Fruit fly (Drosophila melanogaster) whole organism, embryonic: ENCODE measurements around the gene Cdc6.

Experiments used
- CG10147 ChIP-seq: fragments of 200-800 bp; sonication (Bioruptor generic); optimal IDR thresholded peaks from 2 replicates; lab custom pipeline; 2019; ENCODE audit warnings: missing biosample characterization, mild to moderate bottlenecking, missing genetic modification characterization, moderate library complexity
- CG10654 ChIP-seq: fragments of 200-800 bp; sonication (Bioruptor generic); optimal IDR thresholded peaks from 2 replicates; lab custom pipeline; 2016; ENCODE audit warnings: missing biosample characterization, missing genetic modification characterization
- CG11456 ChIP-seq: fragments of 200-800 bp; sonication (Bioruptor generic); IDR thresholded peaks from 3 replicates; pipeline ENCODE4 v1.3.6; 2022; ENCODE audit warnings: missing biosample characterization, missing genetic modification characterization
- CG12236 ChIP-seq: fragments of 200-800 bp; sonication (Bioruptor generic); optimal IDR thresholded peaks from 2 replicates; lab custom pipeline; 2016; ENCODE audit warnings: missing biosample characterization, missing genetic modification characterization
- CG12942 ChIP-seq: fragments of 200-800 bp; sonication (Bioruptor generic); optimal IDR thresholded peaks from 3 replicates; lab custom pipeline; 2016; ENCODE audit warnings: missing biosample characterization, missing genetic modification characterization
- CG13287 ChIP-seq: fragments of 200-800 bp; sonication (Bioruptor generic); IDR thresholded peaks from 2 replicates; pipeline ENCODE4 v1.3.6; 2022; ENCODE audit warnings: missing biosample characterization, missing genetic modification characterization; ENCODE audit not compliant: partially characterized antibody
- CG13424 ChIP-seq: fragments of 200-800 bp; sonication (Bioruptor generic); optimal IDR thresholded peaks from 2 replicates; lab custom pipeline; 2019; ENCODE audit warnings: missing biosample characterization, mild to moderate bottlenecking, missing genetic modification characterization, moderate library complexity
- CG14667 ChIP-seq: fragments of 200-800 bp; sonication (Bioruptor generic); IDR thresholded peaks from 2 replicates; pipeline ENCODE4 v1.3.6; 2022; ENCODE audit warnings: missing biosample characterization, missing genetic modification characterization
- CG2678 ChIP-seq: fragments of 200-800 bp; sonication (Bioruptor generic); optimal IDR thresholded peaks from 3 replicates; lab custom pipeline; 2019; ENCODE audit warnings: missing biosample characterization, mild to moderate bottlenecking, missing genetic modification characterization, moderate library complexity
- CG2712 ChIP-seq: fragments of 200-800 bp; optimal IDR thresholded peaks from 3 replicates; lab custom pipeline; 2019; ENCODE audit warnings: missing biosample characterization, mild to moderate bottlenecking, missing genetic modification characterization, moderate library complexity
- CG32532 ChIP-seq: fragments of 200-800 bp; sonication (Bioruptor generic); IDR thresholded peaks from 2 replicates; pipeline ENCODE4 v1.3.6; 2022; ENCODE audit warnings: missing biosample characterization, missing genetic modification characterization
- CG3281 ChIP-seq: fragments of 200-800 bp; sonication (Bioruptor generic); optimal IDR thresholded peaks from 3 replicates; lab custom pipeline; 2017; ENCODE audit warnings: missing biosample characterization, mild to moderate bottlenecking, missing genetic modification characterization
- CG33213 ChIP-seq: fragments of 200-800 bp; sonication (Bioruptor generic); optimal IDR thresholded peaks from 3 replicates; lab custom pipeline; 2016; ENCODE audit warnings: missing biosample characterization, missing genetic modification characterization
- CG3726 ChIP-seq: fragments of 200-800 bp; sonication (Bioruptor generic); IDR thresholded peaks from 3 replicates; pipeline ENCODE4, ENCODE4 v1.3.6; 2022; ENCODE audit warnings: missing biosample characterization, missing genetic modification characterization
- CG4404 ChIP-seq: fragments of 200-800 bp; sonication (Bioruptor generic); IDR thresholded peaks from 2 replicates; pipeline ENCODE4 v1.3.6; 2022; ENCODE audit warnings: missing biosample characterization, missing genetic modification characterization
- CG8924 ChIP-seq: fragments of 200-800 bp; optimal IDR thresholded peaks from 3 replicates; lab custom pipeline; 2019; ENCODE audit warnings: missing biosample characterization, mild to moderate bottlenecking, missing genetic modification characterization, moderate library complexity
- CG9727 ChIP-seq: fragments of 200-800 bp; sonication (Bioruptor generic); optimal IDR thresholded peaks from 3 replicates; lab custom pipeline; 2017; ENCODE audit warnings: missing biosample characterization, mild to moderate bottlenecking, missing genetic modification characterization
- CG9932 ChIP-seq: fragments of 200-800 bp; sonication (Bioruptor generic); IDR thresholded peaks from 2 replicates; pipeline ENCODE4 v1.3.6; 2022; ENCODE audit warnings: missing biosample characterization, missing genetic modification characterization
- CrebB ChIP-seq: fragments of 200-800 bp; sonication (Bioruptor generic); optimal IDR thresholded peaks from 3 replicates; lab custom pipeline; 2018; ENCODE audit warnings: missing biosample characterization, mild to moderate bottlenecking, missing genetic modification characterization
- Drgx ChIP-seq: fragments of 200-800 bp; sonication (Bioruptor generic); IDR thresholded peaks from 2 replicates; pipeline ENCODE4 v1.3.6; 2022; ENCODE audit warnings: missing biosample characterization, missing genetic modification characterization
- Ets97D ChIP-seq: fragments of 200-800 bp; sonication (Bioruptor generic); optimal IDR thresholded peaks from 3 replicates; lab custom pipeline; 2016; ENCODE audit warnings: missing biosample characterization, missing genetic modification characterization
- Fer3 ChIP-seq: fragments of 200-800 bp; sonication (Bioruptor generic); optimal IDR thresholded peaks from 2 replicates; lab custom pipeline; 2018; ENCODE audit warnings: missing biosample characterization, mild to moderate bottlenecking, missing genetic modification characterization, moderate library complexity
- HLH3B ChIP-seq: fragments of 200-800 bp; sonication (Bioruptor generic); IDR thresholded peaks from 2 replicates; pipeline ENCODE4 v1.3.6; 2022; ENCODE audit warnings: missing biosample characterization, missing genetic modification characterization
- HLHmδ ChIP-seq: fragments of 200-800 bp; sonication (Bioruptor generic); optimal IDR thresholded peaks from 2 replicates; lab custom pipeline; 2018; ENCODE audit warnings: missing biosample characterization, mild to moderate bottlenecking, missing genetic modification characterization, moderate library complexity
- Med ChIP-seq: fragments of 200-800 bp; sonication (Bioruptor generic); peaks from one replicate; lab custom pipeline; 2016; ENCODE audit warnings: missing biosample characterization, missing genetic modification characterization, mild to moderate bottlenecking, inconsistent platforms, moderate library complexity
- Myb ChIP-seq: fragments of 200-800 bp; sonication (Bioruptor generic); optimal IDR thresholded peaks from 2 replicates; lab custom pipeline; 2016; ENCODE audit warnings: missing biosample characterization, missing genetic modification characterization
- Opbp ChIP-seq: fragments of 200-800 bp; sonication (Bioruptor generic); IDR thresholded peaks from 3 replicates; pipeline ENCODE4 v1.3.6; 2022; ENCODE audit warnings: missing biosample characterization, missing genetic modification characterization; ENCODE audit not compliant: partially characterized antibody
- Spps ChIP-seq: fragments of 200-800 bp; sonication (Bioruptor generic); optimal IDR thresholded peaks from 2 replicates; lab custom pipeline; 2018; ENCODE audit warnings: missing biosample characterization, mild to moderate bottlenecking, missing genetic modification characterization
- Trl ChIP-seq, 3 experiments: fragments of >200 bp in 2 of 3; fragments of 200-800 bp in 1 of 3; sonication (Bioruptor generic) in 1 of 3; optimal IDR thresholded peaks; 2 replicates in 1 of 3; 3 replicates in 2 of 3; lab custom pipeline; 2016 to 2017; ENCODE audit warnings: missing biosample characterization in 1 of 3, missing genetic modification characterization in 1 of 3
- Xrp1 ChIP-seq: fragments of 200-800 bp; sonication (Bioruptor generic); IDR thresholded peaks from 2 replicates; pipeline ENCODE4 v1.3.6; 2022; ENCODE audit warnings: missing biosample characterization, missing genetic modification characterization
- al ChIP-seq: fragments of 200-800 bp; sonication (Bioruptor generic); IDR thresholded peaks from 2 replicates; pipeline ENCODE4 v1.3.6; 2022; ENCODE audit warnings: missing biosample characterization, missing genetic modification characterization
- az2 ChIP-seq: fragments of 200-800 bp; sonication (Bioruptor generic); optimal IDR thresholded peaks from 3 replicates; lab custom pipeline; 2016; ENCODE audit warnings: missing biosample characterization, missing genetic modification characterization
- bcd ChIP-seq: fragments of 200-800 bp; sonication (Bioruptor generic); optimal IDR thresholded peaks from 2 replicates; lab custom pipeline; 2017; ENCODE audit warnings: missing biosample characterization, mild to moderate bottlenecking, missing genetic modification characterization
- chm ChIP-seq: fragments of 200-800 bp; sonication (Bioruptor generic); IDR thresholded peaks from 2 replicates; pipeline ENCODE4 v1.3.6; 2022; ENCODE audit warnings: missing biosample characterization, missing genetic modification characterization
- corto ChIP-seq: fragments of 200-800 bp; sonication (Bioruptor generic); optimal IDR thresholded peaks from 2 replicates; lab custom pipeline; 2016; ENCODE audit warnings: missing biosample characterization, mild to moderate bottlenecking, missing genetic modification characterization, moderate library complexity
- en ChIP-seq: fragments of 200-800 bp; sonication (Bioruptor generic); optimal IDR thresholded peaks from 2 replicates; lab custom pipeline; 2016; ENCODE audit warnings: missing biosample characterization, missing genetic modification characterization
- exex ChIP-seq: fragments of 200-800 bp; sonication (Bioruptor generic); optimal IDR thresholded peaks from 4 replicates; lab custom pipeline; 2018; ENCODE audit warnings: missing biosample characterization, mild to moderate bottlenecking, missing genetic modification characterization, moderate library complexity
- ind ChIP-seq: fragments of 200-800 bp; sonication (Bioruptor generic); optimal IDR thresholded peaks from 3 replicates; lab custom pipeline; 2016; ENCODE audit warnings: missing biosample characterization, missing genetic modification characterization
- nom ChIP-seq: fragments of 200-800 bp; sonication (Bioruptor generic); optimal IDR thresholded peaks from 2 replicates; lab custom pipeline; 2017; ENCODE audit warnings: missing biosample characterization, missing genetic modification characterization, mild to moderate bottlenecking, moderate library complexity, missing genetic modification reagents
- phol ChIP-seq: fragments of 200-800 bp; sonication (Bioruptor generic); optimal IDR thresholded peaks from 3 replicates; lab custom pipeline; 2018; ENCODE audit warnings: missing biosample characterization, mild to moderate bottlenecking, missing genetic modification characterization, moderate library complexity
- pnt ChIP-seq: fragments of 200-800 bp; sonication (Bioruptor generic); optimal IDR thresholded peaks from 3 replicates; lab custom pipeline; 2016; ENCODE audit warnings: missing biosample characterization, missing genetic modification characterization
- prd ChIP-seq, 3 experiments: fragments of >200 bp in 2 of 3; fragments of 200-800 bp in 1 of 3; sonication (Bioruptor generic) in 1 of 3; optimal IDR thresholded peaks in 2 of 3; IDR thresholded peaks in 1 of 3; 2 replicates in 2 of 3; 3 replicates in 1 of 3; pipeline versions ENCODE4 v1.3.6 to Lab custom; 2017 to 2022; ENCODE audit warnings: missing biosample characterization in 1 of 3, missing genetic modification characterization in 1 of 3
- pros ChIP-seq: fragments of 200-800 bp; sonication (Bioruptor generic); optimal IDR thresholded peaks from 3 replicates; lab custom pipeline; 2019; ENCODE audit warnings: missing biosample characterization, mild to moderate bottlenecking, missing genetic modification characterization, moderate library complexity
- sr ChIP-seq: fragments of 200-800 bp; sonication (Bioruptor generic); IDR thresholded peaks from 3 replicates; pipeline ENCODE4 v1.3.6; 2022; ENCODE audit warnings: missing biosample characterization, missing genetic modification characterization
- zen ChIP-seq: fragments of 200-800 bp; sonication (Bioruptor generic); optimal IDR thresholded peaks from 3 replicates; lab custom pipeline; 2018; ENCODE audit warnings: missing biosample characterization, mild to moderate bottlenecking, missing genetic modification characterization, moderate library complexity

The Cdc6 gene

dm6 chr3L:8657429-8657754 is 23.5 kb upstream of the Cdc6 start (continued):
- TF ChIP-seq CG10654 (no peak), en (GFP tag; lab: Kevin White, UChicago) (no peak), CG32532 (peak; percentile 27; the same call in 1 of the 2 replicates), Fer3 (tag; lab: Kevin White, UChicago) (peak; percentile 9), CrebB (no peak), zen (peak; percentile 6), CG13424 (no peak), phol (no peak), az2 (GFP tag; lab: Kevin White, UChicago) (no peak), corto (GFP tag; lab: Kevin White, UChicago) (peak; percentile 85), nom (GFP tag; lab: Kevin White, UChicago) (peak; percentile 52), Ets97D (GFP tag; lab: Kevin White, UChicago) (no peak), prd (optimal IDR thresholded peaks at IDR 0.05; lab: Kevin White, UChicago) (no peak), prd (GFP tag; IDR thresholded peaks at IDR 0.05; lab: Robert Waterston, UW) (peak; percentile 73; the same call in 2 of the 3 replicates), CG11456 (GFP tag; lab: Robert Waterston, UW) (no peak), CG4404 (GFP tag; lab: Robert Waterston, UW) (peak; percentile 31; the same call in 1 of the 2 replicates), CG2678 (tag; lab: Kevin White, UChicago) (peak; percentile 1), sr (GFP tag; lab: Robert Waterston, UW) (no peak), Myb (no peak), Trl (optimal IDR thresholded peaks at IDR 0.05; lab: Kevin White, UChicago) (no peak), Trl (GFP tag; optimal IDR thresholded peaks at IDR 0.05; lab: Kevin White, UChicago) (no peak), exex (tag; lab: Kevin White, UChicago) (no peak), pros (GFP tag; lab: Kevin White, UChicago) (no peak), chm (GFP tag; lab: Robert Waterston, UW) (no peak), Med (GFP tag; lab: Kevin White, UChicago) (peak; percentile 88), bcd (GFP tag; lab: Kevin White, UChicago) (no peak), CG10147 (GFP tag; lab: Kevin White, UChicago) (no peak), CG13287 (no peak), pnt (GFP tag; lab: Kevin White, UChicago) (no peak), ind (GFP tag; lab: Kevin White, UChicago) (peak; percentile 2), CG9727 (GFP tag; lab: Kevin White, UChicago) (peak; percentile 21), HLHmδ (GFP tag; lab: Kevin White, UChicago) (no peak), CG12942 (GFP tag; lab: Kevin White, UChicago) (no peak), Opbp (GFP tag; lab: Robert Waterston, UW) (no peak), CG9932 (peak; percentile 37; the same call in 1 of the 2 replicates), CG3281 (GFP tag; lab: Kevin White, UChicago) (peak; percentile 1), CG33213 (GFP tag; lab: Kevin White, UChicago) (no peak), Drgx (GFP tag; lab: Robert Waterston, UW) (peak; percentile 78), Xrp1 (peak; percentile 55; the same call in 1 of the 2 replicates), Spps (no peak), CG14667 (GFP tag; lab: Robert Waterston, UW) (no peak), CG8924 (tag; lab: Kevin White, UChicago) (no peak), HLH3B (GFP tag; lab: Robert Waterston, UW) (no peak), CG3726 (no peak), CG2712 (tag; lab: Kevin White, UChicago) (peak; percentile 23), al (GFP tag; lab: Robert Waterston, UW) (0 out of 2 replicates have a peak, but pooled peaks have one; percentile 23), CG12236 (GFP tag; lab: Kevin White, UChicago) (no peak)
